Comparison of ENCODE assay signal across 5 worm cellular contexts in genomic region chrV:975184-975583, ce11.
TF ChIP-seq lines count a peak whose summit lies in the region.

No protein-coding gene starts in this region.

TF ChIP-seq in whole organism, L1 larva, 84 proteins besides CTCF, POLR2A, EP300 and RAD21 (continues in another document):
- TF ChIP-seq nhr-47 (tag; optimal IDR thresholded peaks at IDR 0.05; lab: Kevin White, UChicago) (peak; percentile 62), nhr-28 (tag; optimal IDR thresholded peaks at IDR 0.05; lab: Kevin White, UChicago) (no peak), unc-86 (tag; optimal IDR thresholded peaks at IDR 0.05; lab: Kevin White, UChicago) (peak; percentile 53), aly-2 (tag; optimal IDR thresholded peaks at IDR 0.05; lab: Kevin White, UChicago) (no peak), nhr-84 (tag; optimal IDR thresholded peaks at IDR 0.05; lab: Kevin White, UChicago) (no peak), zag-1 (tag; optimal IDR thresholded peaks at IDR 0.05; lab: Kevin White, UChicago) (no peak), lsy-2 (tag; optimal IDR thresholded peaks at IDR 0.05; lab: Kevin White, UChicago) (peak; percentile 39), lin-35 (GFP tag; optimal IDR thresholded peaks at IDR 0.05; lab: Kevin White, UChicago) (peak in 1 of 2 experiments; percentile 61), sptf-1 (tag; optimal IDR thresholded peaks at IDR 0.05; lab: Kevin White, UChicago) (no peak), F16B12.6 (tag; optimal IDR thresholded peaks at IDR 0.05; lab: Kevin White, UChicago) (no peak), nhr-12 (tag; optimal IDR thresholded peaks at IDR 0.05; lab: Kevin White, UChicago) (no peak), nhr-71 (tag; optimal IDR thresholded peaks at IDR 0.05; lab: Kevin White, UChicago) (peak; percentile 64), hlh-17 (GFP tag; optimal IDR thresholded peaks at IDR 0.05; lab: Kevin White, UChicago; ENCODE audit: borderline replicate concordance) (no peak), nhr-19 (GFP tag; conservative IDR thresholded peaks at IDR 0.05; lab: Robert Waterston, UW) (peak; percentile 12), nhr-237 (tag; optimal IDR thresholded peaks at IDR 0.05; lab: Kevin White, UChicago) (no peak), tbx-2 (tag; optimal IDR thresholded peaks at IDR 0.05; lab: Kevin White, UChicago) (peak; percentile 43), efl-3 (GFP tag; optimal IDR thresholded peaks at IDR 0.05; lab: Kevin White, UChicago) (no peak), lin-15B (tag; optimal IDR thresholded peaks at IDR 0.05; lab: Kevin White, UChicago) (no peak), C16A3.4 (tag; optimal IDR thresholded peaks at IDR 0.05; lab: Kevin White, UChicago) (no peak)

TF ChIP-seq in whole organism, L3 larva, 47 proteins besides CTCF, POLR2A, EP300 and RAD21 (continues in another document):
- TF ChIP-seq nhr-76 (tag; optimal IDR thresholded peaks at IDR 0.05; lab: Kevin White, UChicago) (no peak), fkh-10 (GFP tag; optimal IDR thresholded peaks at IDR 0.05; lab: Kevin White, UChicago) (peak; percentile 17), nhr-12 (tag; optimal IDR thresholded peaks at IDR 0.05; lab: Kevin White, UChicago) (no peak), nhr-77 (tag; optimal IDR thresholded peaks at IDR 0.05; lab: Kevin White, UChicago) (no peak), nhr-28 (tag; optimal IDR thresholded peaks at IDR 0.05; lab: Kevin White, UChicago) (no peak), nhr-11 (tag; optimal IDR thresholded peaks at IDR 0.05; lab: Kevin White, UChicago) (no peak), nhr-23 (tag; optimal IDR thresholded peaks at IDR 0.05; lab: Kevin White, UChicago) (peak; percentile 28), nhr-43 (tag; optimal IDR thresholded peaks at IDR 0.05; lab: Kevin White, UChicago; ENCODE audit: poor library complexity, severe bottlenecking) (no peak), fos-1 (tag; optimal IDR thresholded peaks at IDR 0.05; lab: Kevin White, UChicago) (no peak), egl-5 (tag; optimal IDR thresholded peaks at IDR 0.05; lab: Kevin White, UChicago) (peak; percentile 69), lin-15B (tag; optimal IDR thresholded peaks at IDR 0.05; lab: Kevin White, UChicago) (peak; percentile 57), ceh-28 (tag; optimal IDR thresholded peaks at IDR 0.05; lab: Kevin White, UChicago) (no peak), mdl-1 (tag; optimal IDR thresholded peaks at IDR 0.05; lab: Kevin White, UChicago) (no peak), lsy-12 (tag; optimal IDR thresholded peaks at IDR 0.05; lab: Kevin White, UChicago) (peak; percentile 45), nfya-1 (tag; optimal IDR thresholded peaks at IDR 0.05; lab: Kevin White, UChicago; ENCODE audit: insufficient read depth) (peak; percentile 86), zag-1 (tag; optimal IDR thresholded peaks at IDR 0.05; lab: Kevin White, UChicago) (no peak), eor-1 (tag; optimal IDR thresholded peaks at IDR 0.05; lab: Kevin White, UChicago) (no peak), aly-2 (tag; optimal IDR thresholded peaks at IDR 0.05; lab: Kevin White, UChicago) (no peak), nhr-237 (tag; optimal IDR thresholded peaks at IDR 0.05; lab: Kevin White, UChicago) (no peak)

TF ChIP-seq in whole organism, early embryonic, 17 proteins besides CTCF, POLR2A, EP300 and RAD21:
- TF ChIP-seq pes-1 (GFP tag; IDR thresholded peaks at IDR 0.05; lab: Robert Waterston, UW) (peak; percentile 50; the same call in 1 of the 2 replicates), ceh-13 (GFP tag; optimal IDR thresholded peaks at IDR 0.05; lab: Kevin White, UChicago) (no peak), hmg-4 (GFP tag; optimal IDR thresholded peaks at IDR 0.05; lab: Kevin White, UChicago) (peak; percentile 79), F13C5.2 (tag; optimal IDR thresholded peaks at IDR 0.05; lab: Kevin White, UChicago) (peak; percentile 70)
TF ChIP-seq in whole organism, early embryonic: peak in this region for 3.

TF ChIP-seq in whole organism, midembryonic, 9 proteins besides CTCF, POLR2A, EP300 and RAD21:
- TF ChIP-seq flt-1 (GFP tag; IDR thresholded peaks at IDR 0.05; lab: Robert Waterston, UW) (peak; percentile 70; the same call in 1 of the 2 replicates), cog-1 (tag; optimal IDR thresholded peaks at IDR 0.05; lab: Kevin White, UChicago) (peak; percentile 86), klf-2 (GFP tag; conservative IDR thresholded peaks at IDR 0.05; lab: Robert Waterston, UW) (no peak)

TF ChIP-seq in whole organism, young adult, 124 proteins besides CTCF, POLR2A, EP300 and RAD21:
- TF ChIP-seq ceh-27 (GFP tag; optimal IDR thresholded peaks at IDR 0.05; lab: Kevin White, UChicago) (peak; percentile 53), lin-40 (tag; optimal IDR thresholded peaks at IDR 0.05; lab: Kevin White, UChicago) (peak; percentile 24), tbp1 (GFP tag; optimal IDR thresholded peaks at IDR 0.05; lab: Kevin White, UChicago) (peak; percentile 8), dox-1 (GFP tag; IDR thresholded peaks at IDR 0.05; lab: Robert Waterston, UW) (peak; percentile 55; the same call in 1 of the 2 replicates), rec-8 (tag; optimal IDR thresholded peaks at IDR 0.05; lab: Kevin White, UChicago) (no peak), hmg-1.2 (GFP tag; IDR thresholded peaks at IDR 0.05; lab: Robert Waterston, UW) (peak; percentile 84), mes-4 (tag; optimal IDR thresholded peaks at IDR 0.05; lab: Kevin White, UChicago) (no peak), nhr-80 (tag; optimal IDR thresholded peaks at IDR 0.05; lab: Kevin White, UChicago) (no peak), zfh-2 (GFP tag; conservative IDR thresholded peaks at IDR 0.05; lab: Robert Waterston, UW) (0 out of 2 replicates have a peak, but pooled peaks have one; percentile 34), cebp-1 (GFP tag; IDR thresholded peaks at IDR 0.05; lab: Robert Waterston, UW) (no peak), cebp-1 (tag; optimal IDR thresholded peaks at IDR 0.05; lab: Kevin White, UChicago) (peak; percentile 53), lin-26 (GFP tag; IDR thresholded peaks at IDR 0.05; lab: Robert Waterston, UW) (no peak), madf-10 (tag; optimal IDR thresholded peaks at IDR 0.05; lab: Kevin White, UChicago) (no peak), attf-5 (GFP tag; optimal IDR thresholded peaks at IDR 0.05; lab: Kevin White, UChicago) (peak; percentile 19), snpc-4 (GFP tag; optimal IDR thresholded peaks at IDR 0.05; lab: Kevin White, UChicago) (no peak), snpc-4 (tag; optimal IDR thresholded peaks at IDR 0.05; lab: Kevin White, UChicago) (peak in 2 of 4 experiments; percentile 10 to 47)

Comparison
In these comparisons a context has a peak if more than half of its experiments do, and no peak if none do; other contexts are left out.
1. Of the 8 proteins assayed by ChIP-seq in both whole organism, young adult and whole organism, L1 larva: peak only in whole organism, young adult: none; only in whole organism, L1 larva: efl-1; in both: none; in neither: 5; mixed calls (peak in some experiments, not most) for 2.